Fruit fly (Drosophila melanogaster) whole organism, embryonic: ENCODE data around the gene Ant2.
A peak's percentile ranks its signal among the peaks of the same experiment; 100 is the strongest.

Experiments used
- CG10209 ChIP-seq: fragments of 200-800 bp; sonication (Bioruptor generic); optimal IDR thresholded peaks from 3 replicates; lab custom pipeline; 2017; ENCODE audit warnings: missing biosample characterization, mild to moderate bottlenecking, missing genetic modification characterization, missing genetic modification reagents
- CG10959 ChIP-seq: fragments of 200-800 bp; sonication (Bioruptor generic); IDR thresholded peaks from 2 replicates; pipeline ENCODE4 v1.3.6; 2022; ENCODE audit warnings: missing biosample characterization, missing genetic modification characterization
- CG12299 ChIP-seq: fragments of 200-800 bp; sonication (Bioruptor generic); optimal IDR thresholded peaks from 2 replicates; lab custom pipeline; 2018; ENCODE audit warnings: missing biosample characterization, mild to moderate bottlenecking, missing genetic modification characterization
- CG12391 ChIP-seq: fragments of 200-800 bp; sonication (Bioruptor generic); optimal IDR thresholded peaks from 3 replicates; lab custom pipeline; 2018; ENCODE audit warnings: missing biosample characterization, mild to moderate bottlenecking, missing genetic modification characterization, moderate library complexity
- CG13424 ChIP-seq: fragments of 200-800 bp; sonication (Bioruptor generic); optimal IDR thresholded peaks from 2 replicates; lab custom pipeline; 2019; ENCODE audit warnings: missing biosample characterization, mild to moderate bottlenecking, missing genetic modification characterization, moderate library complexity
- CG1603 ChIP-seq: fragments of 200-800 bp; sonication (Bioruptor generic); optimal IDR thresholded peaks from 2 replicates; lab custom pipeline; 2019; ENCODE audit warnings: missing biosample characterization, mild to moderate bottlenecking, missing genetic modification characterization, moderate library complexity
- CG16813 ChIP-seq: fragments of 200-800 bp; sonication (Bioruptor generic); IDR thresholded peaks from 3 replicates; pipeline ENCODE4 v1.3.6; 2022; ENCODE audit warnings: missing biosample characterization, missing genetic modification characterization; ENCODE audit not compliant: partially characterized antibody
- CG18262 ChIP-seq: fragments of 200-800 bp; optimal IDR thresholded peaks from 3 replicates; lab custom pipeline; 2019; ENCODE audit warnings: missing biosample characterization, mild to moderate bottlenecking, missing genetic modification characterization, moderate library complexity
- CG30403 ChIP-seq: fragments of 200-800 bp; sonication (Bioruptor generic); optimal IDR thresholded peaks from 3 replicates; lab custom pipeline; 2016; ENCODE audit warnings: missing biosample characterization, missing genetic modification characterization
- CG31441 ChIP-seq: fragments of 200-800 bp; sonication (Bioruptor generic); IDR thresholded peaks from 2 replicates; pipeline ENCODE4 v1.3.6; 2022; ENCODE audit warnings: missing biosample characterization, missing genetic modification characterization
- CG32772 ChIP-seq: fragments of 200-800 bp; sonication (Bioruptor generic); IDR thresholded peaks from 2 replicates; pipeline ENCODE4 v1.3.6; 2022; ENCODE audit warnings: missing biosample characterization, missing genetic modification characterization
- CG34224 ChIP-seq: fragments of 200-800 bp; sonication (Bioruptor generic); IDR thresholded peaks from 3 replicates; pipeline ENCODE4 v1.3.6; 2022; ENCODE audit warnings: missing biosample characterization, missing genetic modification characterization; ENCODE audit not compliant: partially characterized antibody
- CG6254 ChIP-seq: fragments of 200-800 bp; sonication (Bioruptor generic); optimal IDR thresholded peaks from 3 replicates; lab custom pipeline; 2017; ENCODE audit warnings: mild to moderate bottlenecking, missing biosample characterization, missing genetic modification reagents, missing genetic modification characterization
- CG6689 ChIP-seq: fragments of 200-800 bp; sonication (Bioruptor generic); IDR thresholded peaks from 2 replicates; pipeline ENCODE4 v1.3.6; 2022; ENCODE audit warnings: missing biosample characterization, missing genetic modification characterization
- CG6765 ChIP-seq: fragments of 200-800 bp; sonication (Bioruptor generic); optimal IDR thresholded peaks from 3 replicates; lab custom pipeline; 2017; ENCODE audit warnings: missing biosample characterization, mild to moderate bottlenecking, missing genetic modification characterization
- CG6854 ChIP-seq: fragments of 200-800 bp; sonication (Bioruptor generic); optimal IDR thresholded peaks from 3 replicates; lab custom pipeline; 2017; ENCODE audit warnings: missing biosample characterization, mild to moderate bottlenecking, missing genetic modification characterization
- CG9817 ChIP-seq: fragments of 200-800 bp; sonication (Bioruptor generic); optimal IDR thresholded peaks from 2 replicates; lab custom pipeline; 2018; ENCODE audit warnings: missing biosample characterization, mild to moderate bottlenecking, missing genetic modification characterization, moderate library complexity
- CG9932 ChIP-seq: fragments of 200-800 bp; sonication (Bioruptor generic); IDR thresholded peaks from 2 replicates; pipeline ENCODE4 v1.3.6; 2022; ENCODE audit warnings: missing biosample characterization, missing genetic modification characterization
- D ChIP-seq, 2 experiments: fragments of 200-800 bp in 1 of 2; fragments of >200 bp in 1 of 2; sonication (Bioruptor generic) in 1 of 2; optimal IDR thresholded peaks; 2 replicates in 1 of 2; 3 replicates in 1 of 2; lab custom pipeline; 2017; ENCODE audit warnings: mild to moderate bottlenecking in 1 of 2, missing biosample characterization in 1 of 2, missing genetic modification characterization in 1 of 2, missing genetic modification reagents in 1 of 2
- Dll ChIP-seq: fragments of 200-800 bp; sonication (Bioruptor generic); IDR thresholded peaks from 4 replicates; pipeline ENCODE4 v1.3.6; 2022; ENCODE audit warnings: missing biosample characterization, missing genetic modification characterization; ENCODE audit not compliant: partially characterized antibody
- Drgx ChIP-seq: fragments of 200-800 bp; sonication (Bioruptor generic); IDR thresholded peaks from 2 replicates; pipeline ENCODE4 v1.3.6; 2022; ENCODE audit warnings: missing biosample characterization, missing genetic modification characterization
- Fer2 ChIP-seq: fragments of 200-800 bp; sonication (Bioruptor generic); optimal IDR thresholded peaks from 2 replicates; lab custom pipeline; 2018; ENCODE audit warnings: missing biosample characterization, mild to moderate bottlenecking, missing genetic modification characterization, moderate library complexity
- Hand ChIP-seq: fragments of 200-800 bp; sonication (Bioruptor generic); optimal IDR thresholded peaks from 2 replicates; lab custom pipeline; 2017; ENCODE audit warnings: mild to moderate bottlenecking, missing biosample characterization, missing genetic modification reagents, missing genetic modification characterization
- Jarid2 ChIP-seq: fragments of 200-800 bp; sonication (Bioruptor generic); optimal IDR thresholded peaks from 3 replicates; lab custom pipeline; 2017; ENCODE audit warnings: mild to moderate bottlenecking, missing biosample characterization, missing genetic modification reagents, missing genetic modification characterization
- NK7.1 ChIP-seq: fragments of 200-800 bp; sonication (Bioruptor generic); optimal IDR thresholded peaks from 3 replicates; lab custom pipeline; 2016; ENCODE audit warnings: missing biosample characterization, missing genetic modification characterization
- Six4 ChIP-seq: fragments of 200-800 bp; sonication (Bioruptor generic); optimal IDR thresholded peaks from 2 replicates; lab custom pipeline; 2016; ENCODE audit warnings: missing biosample characterization, missing genetic modification characterization
- Sry-δ ChIP-seq: fragments of 200-800 bp; sonication (Bioruptor generic); optimal IDR thresholded peaks from 2 replicates; lab custom pipeline; 2016; ENCODE audit warnings: missing biosample characterization, missing genetic modification characterization
- ato ChIP-seq: fragments of 200-800 bp; sonication (Bioruptor generic); IDR thresholded peaks from 2 replicates; pipeline ENCODE4 v1.3.6; 2022; ENCODE audit warnings: missing biosample characterization, missing genetic modification characterization; ENCODE audit not compliant: partially characterized antibody
- cad ChIP-seq: fragments of >200 bp; optimal IDR thresholded peaks from 2 replicates; lab custom pipeline; 2017; ENCODE audit warnings: missing biosample characterization, missing genetic modification characterization
- cato ChIP-seq: fragments of 200-800 bp; sonication (Bioruptor generic); optimal IDR thresholded peaks from 2 replicates; lab custom pipeline; 2016; ENCODE audit warnings: missing biosample characterization, missing genetic modification characterization, borderline replicate concordance
- corto ChIP-seq: fragments of 200-800 bp; sonication (Bioruptor generic); optimal IDR thresholded peaks from 2 replicates; lab custom pipeline; 2016; ENCODE audit warnings: missing biosample characterization, mild to moderate bottlenecking, missing genetic modification characterization, moderate library complexity
- dimm ChIP-seq: fragments of 200-800 bp; sonication (Bioruptor generic); IDR thresholded peaks from 2 replicates; pipeline ENCODE4 v1.3.6; 2022; ENCODE audit warnings: missing biosample characterization, missing genetic modification characterization
- fd96Cb ChIP-seq: fragments of 200-800 bp; sonication (Bioruptor generic); optimal IDR thresholded peaks from 2 replicates; lab custom pipeline; 2018; ENCODE audit warnings: missing biosample characterization, mild to moderate bottlenecking, missing genetic modification characterization, moderate library complexity
- ken ChIP-seq: fragments of 200-800 bp; sonication (Bioruptor generic); IDR thresholded peaks from 3 replicates; pipeline ENCODE4 v1.3.6; 2022; ENCODE audit warnings: missing biosample characterization, missing genetic modification characterization
- lov ChIP-seq, 2 experiments: fragments of 200-800 bp in 1 of 2; fragments of >200 bp in 1 of 2; sonication (Bioruptor generic) in 1 of 2; IDR thresholded peaks in 1 of 2; optimal IDR thresholded peaks in 1 of 2; 2 replicates in 1 of 2; 3 replicates in 1 of 2; pipeline versions ENCODE4 v1.3.6 to Lab custom; 2017 to 2022; ENCODE audit warnings: missing biosample characterization in 1 of 2, missing genetic modification characterization in 1 of 2
- odd ChIP-seq: fragments of 200-800 bp; sonication (Bioruptor generic); optimal IDR thresholded peaks from 2 replicates; lab custom pipeline; 2017; ENCODE audit warnings: missing biosample characterization, mild to moderate bottlenecking, missing genetic modification characterization
- onecut ChIP-seq: fragments of 200-800 bp; sonication (Bioruptor generic); IDR thresholded peaks from 2 replicates; pipeline ENCODE4 v1.3.6; 2022; ENCODE audit warnings: missing biosample characterization, missing genetic modification characterization
- pzg ChIP-seq: fragments of 200-800 bp; sonication (Bioruptor generic); optimal IDR thresholded peaks from 3 replicates; lab custom pipeline; 2018; ENCODE audit warnings: missing biosample characterization, mild to moderate bottlenecking, missing genetic modification characterization, moderate library complexity
- row ChIP-seq: fragments of 200-800 bp; sonication (Bioruptor generic); IDR thresholded peaks from 3 replicates; pipeline ENCODE4 v1.3.6; 2022; ENCODE audit warnings: missing biosample characterization, missing genetic modification characterization
- run ChIP-seq: fragments of 200-800 bp; sonication (Bioruptor generic); optimal IDR thresholded peaks from 3 replicates; lab custom pipeline; 2018; ENCODE audit warnings: missing biosample characterization, mild to moderate bottlenecking, missing genetic modification characterization
- salm ChIP-seq: fragments of 200-800 bp; sonication (Bioruptor generic); optimal IDR thresholded peaks from 2 replicates; lab custom pipeline; 2018; ENCODE audit warnings: missing biosample characterization, mild to moderate bottlenecking, missing genetic modification characterization
- shn ChIP-seq: fragments of 200-800 bp; sonication (Bioruptor generic); optimal IDR thresholded peaks from 3 replicates; lab custom pipeline; 2016; ENCODE audit warnings: missing biosample characterization, missing genetic modification characterization
- so ChIP-seq: fragments of 200-800 bp; sonication (Bioruptor generic); IDR thresholded peaks from 3 replicates; pipeline ENCODE4 v1.3.6; 2022; ENCODE audit warnings: missing biosample characterization, missing genetic modification characterization
- sqz ChIP-seq: fragments of 200-800 bp; sonication (Bioruptor generic); optimal IDR thresholded peaks from 3 replicates; lab custom pipeline; 2018; ENCODE audit warnings: missing biosample characterization, mild to moderate bottlenecking, missing genetic modification characterization
- stc ChIP-seq: fragments of 200-800 bp; sonication (Bioruptor generic); IDR thresholded peaks from 2 replicates; pipeline ENCODE4 v1.3.6; 2022; ENCODE audit warnings: missing biosample characterization, missing genetic modification characterization
- tap ChIP-seq: fragments of 200-800 bp; optimal IDR thresholded peaks from 3 replicates; lab custom pipeline; 2019; ENCODE audit warnings: missing biosample characterization, mild to moderate bottlenecking, missing genetic modification characterization, moderate library complexity
- tll ChIP-seq, 2 experiments: fragments of 200-800 bp in 1 of 2; fragments of >200 bp in 1 of 2; sonication (Bioruptor generic) in 1 of 2; optimal IDR thresholded peaks; 2 replicates each; lab custom pipeline; 2017 to 2019; ENCODE audit warnings: missing biosample characterization in 2 of 2, missing genetic modification characterization in 2 of 2, mild to moderate bottlenecking in 1 of 2, moderate library complexity in 1 of 2
- trh ChIP-seq: fragments of 200-800 bp; sonication (Bioruptor generic); optimal IDR thresholded peaks from 2 replicates; lab custom pipeline; 2016; ENCODE audit warnings: missing biosample characterization, missing genetic modification characterization

Gene Ant2

dm6 chrX:10786443-10787097 lies at the start of gene Ant2, which contains the start of gene sesB (continued):
- TF ChIP-seq D (optimal IDR thresholded peaks at IDR 0.05; lab: Kevin White, UChicago) = no peak
- no peak for TF ChIP-seq D (GFP tag; optimal IDR thresholded peaks at IDR 0.05; lab: Kevin White, UChicago)
- TF ChIP-seq CG6254 = no peak
- TF ChIP-seq CG9932 (GFP tag; lab: Robert Waterston, UW) = no peak
- TF ChIP-seq CG1603 = peak; percentile 40
- no peak for TF ChIP-seq cato (GFP tag; lab: Kevin White, UChicago)
- no peak for TF ChIP-seq Jarid2 (GFP tag; lab: Kevin White, UChicago)
- peak; percentile 43 for TF ChIP-seq CG34224 (GFP tag; lab: Robert Waterston, UW)
- no peak for TF ChIP-seq CG31441 (GFP tag; lab: Robert Waterston, UW)
- peak; percentile 23 for TF ChIP-seq sqz
- TF ChIP-seq row (GFP tag; lab: Robert Waterston, UW) = peak; percentile 42
- no peak for TF ChIP-seq CG10959
- TF ChIP-seq Dll (GFP tag; lab: Robert Waterston, UW) = peak; percentile 80
- TF ChIP-seq CG30403 (GFP tag; lab: Kevin White, UChicago) = no peak
- no peak for TF ChIP-seq CG10209
- no peak for TF ChIP-seq Drgx (GFP tag; lab: Robert Waterston, UW)
- no peak for TF ChIP-seq CG6765 (GFP tag; lab: Kevin White, UChicago)
- TF ChIP-seq fd96Cb (tag; lab: Kevin White, UChicago) = no peak
- TF ChIP-seq onecut (GFP tag; lab: Robert Waterston, UW) = peak; percentile 31; the same call in 1 of the 2 replicates
- no peak for TF ChIP-seq stc
- TF ChIP-seq CG6689 (GFP tag; lab: Robert Waterston, UW) = no peak
- TF ChIP-seq CG12299 (tag; lab: Kevin White, UChicago) = no peak
- peak; percentile 76 for TF ChIP-seq CG16813 (GFP tag; lab: Robert Waterston, UW)
- no peak for TF ChIP-seq NK7.1
- TF ChIP-seq Hand (GFP tag; lab: Kevin White, UChicago) = no peak
- TF ChIP-seq CG6854 (GFP tag; lab: Kevin White, UChicago) = no peak
- no peak for TF ChIP-seq Fer2 (tag; lab: Kevin White, UChicago)
- TF ChIP-seq trh = no peak
- TF ChIP-seq CG32772 = no peak
- TF ChIP-seq CG18262 (tag; lab: Kevin White, UChicago) = no peak
- no peak for TF ChIP-seq cad
- peak; percentile 80 for TF ChIP-seq Sry-δ (GFP tag; lab: Kevin White, UChicago)
- no peak for TF ChIP-seq so (GFP tag; lab: Robert Waterston, UW)
- no peak for TF ChIP-seq tll (GFP tag; optimal IDR thresholded peaks at IDR 0.05; lab: Kevin White, UChicago)
- TF ChIP-seq ato (GFP tag; lab: Robert Waterston, UW) = peak; percentile 46
- TF ChIP-seq corto (GFP tag; lab: Kevin White, UChicago) = no peak
- TF ChIP-seq dimm = no peak
- TF ChIP-seq Six4 (GFP tag; lab: Kevin White, UChicago) = no peak
- peak; percentile 3 for TF ChIP-seq CG12391
- TF ChIP-seq ken (GFP tag; lab: Robert Waterston, UW) = no peak
- TF ChIP-seq run (tag; lab: Kevin White, UChicago) = no peak
- peak; percentile 75 for TF ChIP-seq pzg (GFP tag; lab: Kevin White, UChicago)
- no peak for TF ChIP-seq CG13424 (tag; lab: Kevin White, UChicago)
- TF ChIP-seq shn (GFP tag; lab: Kevin White, UChicago) = no peak
- no peak for TF ChIP-seq tap (tag; lab: Kevin White, UChicago)
- TF ChIP-seq lov (optimal IDR thresholded peaks at IDR 0.05; lab: Kevin White, UChicago) = no peak
- TF ChIP-seq lov (GFP tag; IDR thresholded peaks at IDR 0.05; lab: Robert Waterston, UW) = no peak
- TF ChIP-seq salm (tag; lab: Kevin White, UChicago) = no peak
- no peak for TF ChIP-seq CG9817 (tag; lab: Kevin White, UChicago)
- TF ChIP-seq odd (GFP tag; lab: Kevin White, UChicago) = no peak
